Worm (Caenorhabditis elegans) whole organism, L3 larva: ENCODE measurements around the gene oac-46.
A peak's percentile ranks its signal among the peaks of the same experiment; 100 is the strongest.

ENCODE experiments used
- ceh-16 ChIP-seq: sonication (generic microtip); optimal IDR thresholded peaks from 2 replicates; lab custom pipeline; 2017; ENCODE audit warnings: missing biosample characterization, missing genetic modification characterization
- ceh-9 ChIP-seq: sonication (generic microtip); optimal IDR thresholded peaks from 2 replicates; lab custom pipeline; 2018; ENCODE audit warnings: missing biosample characterization, missing genetic modification characterization
- egl-5 ChIP-seq: fragments of 150-350 bp; optimal IDR thresholded peaks from 2 replicates; lab custom pipeline; 2017; ENCODE audit warnings: missing biosample characterization, missing genetic modification reagents, missing genetic modification characterization, inconsistent platforms
- elt-3 ChIP-seq, 3 experiments: fragments of 150-350 bp in 1 of 3; sonication (generic microtip) in 2 of 3; optimal IDR thresholded peaks; 2 replicates in 2 of 3; 4 replicates in 1 of 3; lab custom pipeline; 2014 to 2017; ENCODE audit warnings: missing biosample characterization in 3 of 3, missing genetic modification characterization in 3 of 3
- eor-1 ChIP-seq, 2 experiments: fragments of 150-350 bp; optimal IDR thresholded peaks; 2 replicates each; lab custom pipeline; 2014 to 2018; ENCODE audit warnings: missing biosample characterization in 2 of 2, missing genetic modification characterization in 2 of 2
- nhr-11 ChIP-seq: fragments of 150-350 bp; optimal IDR thresholded peaks from 2 replicates; lab custom pipeline; 2014; ENCODE audit warnings: missing biosample characterization, missing genetic modification characterization
- nhr-237 ChIP-seq: fragments of 150-350 bp; optimal IDR thresholded peaks from 2 replicates; lab custom pipeline; 2014; ENCODE audit warnings: missing biosample characterization, missing genetic modification characterization
- nhr-25 ChIP-seq: sonication (generic microtip); optimal IDR thresholded peaks from 2 replicates; lab custom pipeline; 2017; ENCODE audit warnings: missing biosample characterization, missing genetic modification characterization
- nhr-28 ChIP-seq: fragments of 150-350 bp; optimal IDR thresholded peaks from 2 replicates; lab custom pipeline; 2014; ENCODE audit warnings: missing biosample characterization, missing genetic modification characterization
- nhr-76 ChIP-seq: fragments of 150-350 bp; sonication (generic microtip); optimal IDR thresholded peaks from 5 replicates; lab custom pipeline; 2014; ENCODE audit warnings: missing biosample characterization, missing genetic modification characterization
- pqm-1 ChIP-seq: fragments of 150-350 bp; optimal IDR thresholded peaks from 2 replicates; lab custom pipeline; 2017; ENCODE audit warnings: missing biosample characterization, missing genetic modification characterization, inconsistent platforms
- tbx-2 ChIP-seq: sonication (generic microtip); optimal IDR thresholded peaks from 2 replicates; lab custom pipeline; 2016; ENCODE audit warnings: mild to moderate bottlenecking, missing genetic modification characterization, missing compliant biosample characterization
- unc-39 ChIP-seq: sonication (generic microtip); optimal IDR thresholded peaks from 4 replicates; lab custom pipeline; 2017; ENCODE audit warnings: missing biosample characterization, missing genetic modification characterization
- unc-62 ChIP-seq: fragments of 150-350 bp; sonication (generic microtip); optimal IDR thresholded peaks from 4 replicates; lab custom pipeline; 2014; ENCODE audit warnings: missing biosample characterization, missing genetic modification reagents, missing genetic modification characterization

DNA sequence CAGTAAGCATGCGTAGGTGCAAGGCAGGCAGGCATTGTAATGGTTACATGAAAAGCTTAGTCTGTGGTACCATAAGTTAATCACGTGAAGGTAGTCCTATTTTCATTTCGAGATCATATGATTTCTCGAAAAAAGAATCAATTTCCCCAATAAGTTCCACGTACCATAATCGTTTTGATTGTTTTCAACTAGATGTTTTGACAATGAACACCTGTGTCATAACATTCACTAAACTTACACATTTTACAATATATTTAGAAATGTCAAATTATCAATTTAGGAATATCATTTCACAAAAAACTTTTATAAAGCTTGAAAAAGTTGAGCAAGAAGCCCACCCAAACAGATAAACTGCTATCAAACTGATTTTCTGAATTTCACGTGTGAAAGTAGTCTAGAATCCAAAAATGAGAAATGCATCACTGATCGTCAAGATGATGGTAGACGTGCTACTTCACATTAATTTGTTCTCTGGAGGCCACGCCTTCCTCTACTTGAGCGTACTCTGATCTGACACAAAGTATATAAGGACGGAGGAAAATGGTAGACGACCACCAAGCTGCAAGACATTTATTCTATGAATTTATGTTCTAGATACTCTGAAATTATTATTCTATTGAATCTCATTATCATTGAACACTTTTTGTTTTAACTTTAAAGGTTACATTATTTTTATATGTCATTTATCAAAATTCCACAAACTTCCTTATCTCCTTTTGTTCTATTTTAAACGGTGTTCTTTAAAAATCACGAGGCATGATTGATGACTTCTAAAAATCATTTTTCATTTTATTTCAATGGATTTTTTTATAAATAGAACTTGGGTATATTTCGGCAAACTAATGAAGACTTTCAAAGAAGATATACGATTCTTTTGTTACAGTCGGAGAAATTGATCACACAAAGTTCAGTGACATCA lies 32.7 kb downstream of the oac-46 start, which contains the start of gene F46C5.10:
- TF ChIP-seq tbx-2 (tag; lab: Kevin White, UChicago) (no peak), nhr-28 (tag; lab: Kevin White, UChicago) (peak; percentile 9), elt-3 (tag; optimal IDR thresholded peaks at IDR 0.05; lab: Kevin White, UChicago) (no peak), nhr-25 (tag; lab: Kevin White, UChicago) (peak; percentile 49), nhr-76 (tag; lab: Kevin White, UChicago) (no peak), nhr-237 (tag; lab: Kevin White, UChicago) (no peak), egl-5 (tag; lab: Kevin White, UChicago) (no peak), unc-62 (GFP tag; lab: Kevin White, UChicago) (no peak), nhr-11 (tag; lab: Kevin White, UChicago) (no peak), eor-1 (tag; optimal IDR thresholded peaks at IDR 0.05; lab: Kevin White, UChicago) (no peak), ceh-16 (tag; lab: Kevin White, UChicago) (no peak), ceh-9 (no peak), unc-39 (tag; lab: Kevin White, UChicago) (no peak), pqm-1 (no peak)
